Fruit fly (Drosophila melanogaster) whole organism, prepupa: ENCODE measurements around the gene CG46463.

Experiments
- Blimp-1 ChIP-seq: fragments of 200-800 bp; sonication (Bioruptor generic); optimal IDR thresholded peaks from 3 replicates; lab custom pipeline; 2017; ENCODE audit warnings: missing biosample characterization, missing genetic modification characterization, mild to moderate bottlenecking, moderate library complexity, missing genetic modification reagents
- CG10631 ChIP-seq: fragments of 200-800 bp; sonication (Bioruptor generic); optimal IDR thresholded peaks from 2 replicates; lab custom pipeline; 2016; ENCODE audit warnings: missing biosample characterization, missing genetic modification characterization
- CG10669 ChIP-seq: fragments of 200-800 bp; sonication (Bioruptor generic); optimal IDR thresholded peaks from 3 replicates; lab custom pipeline; 2018; ENCODE audit warnings: missing biosample characterization, mild to moderate bottlenecking, missing genetic modification characterization, moderate library complexity
- CG11294 ChIP-seq: fragments of 200-800 bp; sonication (Bioruptor generic); IDR thresholded peaks from 2 replicates; pipeline ENCODE4 v1.3.6; 2022; ENCODE audit warnings: missing biosample characterization, missing genetic modification characterization
- CG11902 ChIP-seq: fragments of 200-800 bp; sonication (Bioruptor generic); optimal IDR thresholded peaks from 3 replicates; lab custom pipeline; 2016; ENCODE audit warnings: missing biosample characterization, missing genetic modification characterization
- CG15336 ChIP-seq: fragments of 200-800 bp; sonication (Bioruptor generic); IDR thresholded peaks from 2 replicates; pipeline ENCODE4 v1.3.6; 2022; ENCODE audit warnings: missing biosample characterization, missing genetic modification characterization
- CG1621 ChIP-seq: fragments of 200-800 bp; sonication (Bioruptor generic); optimal IDR thresholded peaks from 3 replicates; lab custom pipeline; 2018; ENCODE audit warnings: missing biosample characterization, mild to moderate bottlenecking, missing genetic modification characterization
- CG16779 ChIP-seq: fragments of 200-800 bp; sonication (Bioruptor generic); optimal IDR thresholded peaks from 3 replicates; lab custom pipeline; 2017; ENCODE audit warnings: missing biosample characterization, mild to moderate bottlenecking, missing genetic modification characterization
- CG3032 ChIP-seq: fragments of 200-800 bp; optimal IDR thresholded peaks from 2 replicates; lab custom pipeline; 2019; ENCODE audit warnings: missing biosample characterization, mild to moderate bottlenecking, missing genetic modification characterization, moderate library complexity
- CG31627 ChIP-seq: fragments of 200-800 bp; sonication (Bioruptor generic); optimal IDR thresholded peaks from 3 replicates; lab custom pipeline; 2016; ENCODE audit warnings: missing biosample characterization, missing genetic modification characterization
- CG32006 ChIP-seq: fragments of 200-800 bp; sonication (Bioruptor generic); optimal IDR thresholded peaks from 3 replicates; lab custom pipeline; 2017; ENCODE audit warnings: missing biosample characterization, mild to moderate bottlenecking, missing genetic modification characterization
- CG34406 ChIP-seq: fragments of 200-800 bp; sonication (Bioruptor generic); optimal IDR thresholded peaks from 3 replicates; lab custom pipeline; 2016; ENCODE audit warnings: missing biosample characterization, missing genetic modification characterization
- CG4318 ChIP-seq: fragments of 200-800 bp; sonication (Bioruptor generic); optimal IDR thresholded peaks from 3 replicates; lab custom pipeline; 2017; ENCODE audit warnings: missing biosample characterization, mild to moderate bottlenecking, missing genetic modification characterization
- CG6163 ChIP-seq: fragments of 200-800 bp; sonication (Bioruptor generic); IDR thresholded peaks from 3 replicates; pipeline ENCODE4 v1.3.6; 2022; ENCODE audit warnings: missing biosample characterization, missing genetic modification characterization
- CG6276 ChIP-seq: fragments of 200-800 bp; sonication (Bioruptor generic); optimal IDR thresholded peaks from 2 replicates; lab custom pipeline; 2017; ENCODE audit warnings: missing biosample characterization, mild to moderate bottlenecking, missing genetic modification characterization
- CG6792 ChIP-seq: fragments of 200-800 bp; sonication (Bioruptor generic); optimal IDR thresholded peaks from 3 replicates; lab custom pipeline; 2016; ENCODE audit warnings: missing biosample characterization, missing genetic modification characterization
- CG6854 ChIP-seq: fragments of 200-800 bp; sonication (Bioruptor generic); optimal IDR thresholded peaks from 2 replicates; lab custom pipeline; 2017; ENCODE audit warnings: missing biosample characterization, mild to moderate bottlenecking, missing genetic modification characterization
- CG7368 ChIP-seq: fragments of 200-800 bp; sonication (Bioruptor generic); optimal IDR thresholded peaks from 3 replicates; lab custom pipeline; 2016; ENCODE audit warnings: missing biosample characterization, missing genetic modification characterization
- CG8632 ChIP-seq: fragments of 200-800 bp; sonication (Bioruptor generic); optimal IDR thresholded peaks from 3 replicates; lab custom pipeline; 2016; ENCODE audit warnings: missing biosample characterization, missing genetic modification characterization
- CG9139 ChIP-seq: fragments of 200-800 bp; sonication (Bioruptor generic); optimal IDR thresholded peaks from 3 replicates; lab custom pipeline; 2017; ENCODE audit warnings: missing biosample characterization, mild to moderate bottlenecking, missing genetic modification characterization
- Eip75B ChIP-seq: fragments of 200-800 bp; sonication (Bioruptor generic); optimal IDR thresholded peaks from 3 replicates; lab custom pipeline; 2016; ENCODE audit warnings: missing biosample characterization, missing genetic modification characterization
- Eip78C ChIP-seq: fragments of 200-800 bp; sonication (Bioruptor generic); peaks from one replicate; lab custom pipeline; 2016; ENCODE audit warnings: missing biosample characterization, missing genetic modification characterization
- Eip93F ChIP-seq: fragments of 200-800 bp; sonication (Bioruptor generic); optimal IDR thresholded peaks from 2 replicates; lab custom pipeline; 2016; ENCODE audit warnings: missing biosample characterization, mild to moderate bottlenecking, missing genetic modification characterization
- Ets21C ChIP-seq: fragments of 200-800 bp; sonication (Bioruptor generic); optimal IDR thresholded peaks from 3 replicates; lab custom pipeline; 2016; ENCODE audit warnings: missing biosample characterization, missing genetic modification characterization
- Ets96B ChIP-seq: fragments of 200-800 bp; optimal IDR thresholded peaks from 2 replicates; lab custom pipeline; 2019; ENCODE audit warnings: missing biosample characterization, mild to moderate bottlenecking, missing genetic modification characterization, moderate library complexity
- Gug ChIP-seq: fragments of 200-800 bp; sonication (Bioruptor generic); IDR thresholded peaks from 2 replicates; pipeline ENCODE4 v1.3.6; 2022; ENCODE audit warnings: missing biosample characterization, missing genetic modification characterization
- Hr38 ChIP-seq: sonication (Bioruptor generic); optimal IDR thresholded peaks from 2 replicates; lab custom pipeline; 2016; ENCODE audit warnings: missing biosample characterization, missing genetic modification characterization
- Hr39 ChIP-seq: fragments of 200-800 bp; sonication (Bioruptor generic); optimal IDR thresholded peaks from 2 replicates; lab custom pipeline; 2016; ENCODE audit warnings: missing biosample characterization, missing genetic modification characterization
- Hr4 ChIP-seq: fragments of 200-800 bp; sonication (Bioruptor generic); optimal IDR thresholded peaks from 3 replicates; lab custom pipeline; 2016; ENCODE audit warnings: missing biosample characterization, missing genetic modification characterization
- Lpt ChIP-seq: fragments of 200-800 bp; sonication (Bioruptor generic); optimal IDR thresholded peaks from 3 replicates; lab custom pipeline; 2016; ENCODE audit warnings: missing biosample characterization, missing genetic modification characterization
- OdsH ChIP-seq: fragments of 200-800 bp; sonication (Bioruptor generic); optimal IDR thresholded peaks from 3 replicates; lab custom pipeline; 2016; ENCODE audit warnings: missing biosample characterization, missing genetic modification characterization
- Smox ChIP-seq: fragments of 200-800 bp; sonication (Bioruptor generic); optimal IDR thresholded peaks from 3 replicates; lab custom pipeline; 2016; ENCODE audit warnings: missing biosample characterization, missing genetic modification characterization
- Sox102F ChIP-seq: fragments of 200-800 bp; sonication (Bioruptor generic); optimal IDR thresholded peaks from 2 replicates; lab custom pipeline; 2016; ENCODE audit warnings: missing biosample characterization, mild to moderate bottlenecking, missing genetic modification characterization
- Sox14 ChIP-seq: fragments of 200-800 bp; sonication (Bioruptor generic); optimal IDR thresholded peaks from 3 replicates; lab custom pipeline; 2016; ENCODE audit warnings: missing biosample characterization, missing genetic modification characterization
- Sox15 ChIP-seq: fragments of 200-800 bp; sonication (Bioruptor generic); optimal IDR thresholded peaks from 3 replicates; lab custom pipeline; 2016; ENCODE audit warnings: missing biosample characterization, missing genetic modification characterization
- achi ChIP-seq: fragments of 200-800 bp; sonication (Bioruptor generic); optimal IDR thresholded peaks from 3 replicates; lab custom pipeline; 2016; ENCODE audit warnings: missing biosample characterization, missing genetic modification characterization
- acj6 ChIP-seq: fragments of 200-800 bp; sonication (Bioruptor generic); optimal IDR thresholded peaks from 3 replicates; lab custom pipeline; 2016; ENCODE audit warnings: missing biosample characterization, missing genetic modification characterization
- cyc ChIP-seq: fragments of 200-800 bp; sonication (Bioruptor generic); optimal IDR thresholded peaks from 3 replicates; lab custom pipeline; 2016; ENCODE audit warnings: missing biosample characterization, missing genetic modification characterization
- dac ChIP-seq: fragments of 200-800 bp; sonication (Bioruptor generic); optimal IDR thresholded peaks from 2 replicates; lab custom pipeline; 2017; ENCODE audit warnings: missing biosample characterization, mild to moderate bottlenecking, missing genetic modification characterization
- eg ChIP-seq: fragments of 200-800 bp; sonication (Bioruptor generic); IDR thresholded peaks from 3 replicates; pipeline ENCODE4 v1.3.6; 2022; ENCODE audit warnings: missing biosample characterization, missing genetic modification characterization
- esn ChIP-seq: fragments of 200-800 bp; sonication (Bioruptor generic); optimal IDR thresholded peaks from 2 replicates; lab custom pipeline; 2016; ENCODE audit warnings: missing biosample characterization, mild to moderate bottlenecking, missing genetic modification characterization, moderate library complexity
- fd59A ChIP-seq: fragments of 200-800 bp; sonication (Bioruptor generic); optimal IDR thresholded peaks from 2 replicates; lab custom pipeline; 2017; ENCODE audit warnings: missing biosample characterization, mild to moderate bottlenecking, missing genetic modification characterization, missing genetic modification reagents
- fd85E ChIP-seq: fragments of 200-800 bp; sonication (Bioruptor generic); optimal IDR thresholded peaks from 3 replicates; lab custom pipeline; 2016; ENCODE audit warnings: missing biosample characterization, missing genetic modification characterization
- lz ChIP-seq: fragments of 200-800 bp; sonication (Bioruptor generic); optimal IDR thresholded peaks from 3 replicates; lab custom pipeline; 2016; ENCODE audit warnings: missing biosample characterization, missing genetic modification characterization
- net ChIP-seq: fragments of 200-800 bp; sonication (Bioruptor generic); optimal IDR thresholded peaks from 3 replicates; lab custom pipeline; 2016; ENCODE audit warnings: missing biosample characterization, missing genetic modification characterization
- pdm3 ChIP-seq: fragments of 200-800 bp; sonication (Bioruptor generic); optimal IDR thresholded peaks from 3 replicates; lab custom pipeline; 2016; ENCODE audit warnings: missing biosample characterization, missing genetic modification characterization
- salr ChIP-seq, 2 experiments: fragments of 200-800 bp; sonication (Bioruptor generic); optimal IDR thresholded peaks; 3 replicates each; lab custom pipeline; 2016 to 2018; ENCODE audit warnings: missing biosample characterization in 2 of 2, missing genetic modification characterization in 2 of 2, mild to moderate bottlenecking in 1 of 2
- spab ChIP-seq: fragments of 200-800 bp; sonication (Bioruptor generic); optimal IDR thresholded peaks from 2 replicates; lab custom pipeline; 2017; ENCODE audit warnings: missing biosample characterization, mild to moderate bottlenecking, missing genetic modification characterization, missing genetic modification reagents
- topi ChIP-seq: fragments of 200-800 bp; sonication (Bioruptor generic); optimal IDR thresholded peaks from 3 replicates; lab custom pipeline; 2016; ENCODE audit warnings: missing biosample characterization, missing genetic modification characterization
- vri ChIP-seq: fragments of 200-800 bp; sonication (Bioruptor generic); optimal IDR thresholded peaks from 3 replicates; lab custom pipeline; 2016; ENCODE audit warnings: missing biosample characterization, mild to moderate bottlenecking, missing genetic modification characterization

CG46463 gene

dm6 chr3L:3418207-3419086, 42.7 kb upstream of the CG46463 start:
- TF ChIP-seq CG10669: peak; percentile 45
- peak; percentile 99 for TF ChIP-seq eg
- peak; percentile 88 for TF ChIP-seq CG6854 (GFP tag; lab: Kevin White, UChicago)
- TF ChIP-seq acj6: peak; percentile 71
- TF ChIP-seq Gug: peak; percentile 98
- peak; percentile 98 for TF ChIP-seq CG32006 (GFP tag; lab: Kevin White, UChicago)
- TF ChIP-seq CG6163 (GFP tag; lab: Robert Waterston, UW): peak; percentile 97
- peak; percentile 50 for TF ChIP-seq vri (GFP tag; lab: Kevin White, UChicago)
- peak; percentile 94 for TF ChIP-seq dac (GFP tag; lab: Kevin White, UChicago)
- TF ChIP-seq CG3032: peak; percentile 76
- TF ChIP-seq Hr39: peak; percentile 73
- peak; percentile 61 for TF ChIP-seq cyc (GFP tag; lab: Kevin White, UChicago)
- TF ChIP-seq Blimp-1 (GFP tag; lab: Kevin White, UChicago): peak; percentile 15
- TF ChIP-seq topi (GFP tag; lab: Kevin White, UChicago): peak; percentile 77
- peak; percentile 25 for TF ChIP-seq CG7368 (GFP tag; lab: Kevin White, UChicago)
- TF ChIP-seq Sox14 (GFP tag; lab: Kevin White, UChicago): peak; percentile 93
- peak; percentile 63 to 88 for TF ChIP-seq salr (GFP tag; optimal IDR thresholded peaks at IDR 0.05; lab: Kevin White, UChicago)
- peak; percentile 52 for TF ChIP-seq spab (GFP tag; lab: Kevin White, UChicago)
- TF ChIP-seq Hr38 (GFP tag; lab: Kevin White, UChicago): peak; percentile 71
- no peak for TF ChIP-seq fd85E (GFP tag; lab: Kevin White, UChicago)
- peak; percentile 98 for TF ChIP-seq CG6276 (GFP tag; lab: Kevin White, UChicago)
- peak; percentile 80 for TF ChIP-seq esn (GFP tag; lab: Kevin White, UChicago)
- peak; percentile 76 for TF ChIP-seq Ets96B (tag; lab: Kevin White, UChicago)
- peak; percentile 77 for TF ChIP-seq lz
- peak; percentile 56 for TF ChIP-seq CG16779 (tag; lab: Kevin White, UChicago)
- TF ChIP-seq Smox: peak; percentile 63
- TF ChIP-seq net (GFP tag; lab: Kevin White, UChicago): peak; percentile 84
- TF ChIP-seq Sox15: no peak
- peak; percentile 99 for TF ChIP-seq CG15336 (GFP tag; lab: Robert Waterston, UW)
- peak; percentile 26 for TF ChIP-seq CG34406
- peak; percentile 98 for TF ChIP-seq Hr4 (GFP tag; lab: Kevin White, UChicago)
- peak; percentile 9 for TF ChIP-seq CG6792 (GFP tag; lab: Kevin White, UChicago)
- peak; percentile 66 for TF ChIP-seq Sox102F
- TF ChIP-seq Eip78C (GFP tag; lab: Kevin White, UChicago): peak; percentile 95
- TF ChIP-seq CG4318: peak; percentile 97
- TF ChIP-seq Ets21C (GFP tag; lab: Kevin White, UChicago): peak; percentile 43
- TF ChIP-seq CG1621: peak; percentile 60
- TF ChIP-seq pdm3 (GFP tag; lab: Kevin White, UChicago): peak; percentile 90
- TF ChIP-seq OdsH (GFP tag; lab: Kevin White, UChicago): peak; percentile 84
- peak; percentile 91 for TF ChIP-seq achi (GFP tag; lab: Kevin White, UChicago)
- peak; percentile 86 for TF ChIP-seq Lpt (GFP tag; lab: Kevin White, UChicago)
- peak; percentile 70 for TF ChIP-seq CG9139
- TF ChIP-seq CG8632: peak; percentile 28
- peak; percentile 95 for TF ChIP-seq CG11294 (GFP tag; lab: Robert Waterston, UW)
- TF ChIP-seq CG10631 (GFP tag; lab: Kevin White, UChicago): peak; percentile 93
- TF ChIP-seq Eip75B: peak; percentile 85
- peak; percentile 64 for TF ChIP-seq CG31627 (GFP tag; lab: Kevin White, UChicago)
- no peak for TF ChIP-seq CG11902 (GFP tag; lab: Kevin White, UChicago)
- TF ChIP-seq Eip93F (GFP tag; lab: Kevin White, UChicago): no peak
- TF ChIP-seq fd59A: peak; percentile 65
